Fruit fly (Drosophila melanogaster) whole organism, prepupa: Measurements from ENCODE around the gene CG4982.
A peak's percentile ranks its signal among the peaks of the same experiment; 100 is the strongest.

ENCODE experiments used
- Blimp-1 ChIP-seq: fragments of 200-800 bp; sonication (Bioruptor generic); optimal IDR thresholded peaks from 3 replicates; lab custom pipeline; 2017; ENCODE audit warnings: missing biosample characterization, missing genetic modification characterization, mild to moderate bottlenecking, moderate library complexity, missing genetic modification reagents
- CG10669 ChIP-seq: fragments of 200-800 bp; sonication (Bioruptor generic); optimal IDR thresholded peaks from 3 replicates; lab custom pipeline; 2018; ENCODE audit warnings: missing biosample characterization, mild to moderate bottlenecking, missing genetic modification characterization, moderate library complexity
- CG11902 ChIP-seq: fragments of 200-800 bp; sonication (Bioruptor generic); optimal IDR thresholded peaks from 3 replicates; lab custom pipeline; 2016; ENCODE audit warnings: missing biosample characterization, missing genetic modification characterization
- CG1621 ChIP-seq: fragments of 200-800 bp; sonication (Bioruptor generic); optimal IDR thresholded peaks from 3 replicates; lab custom pipeline; 2018; ENCODE audit warnings: missing biosample characterization, mild to moderate bottlenecking, missing genetic modification characterization
- CG32006 ChIP-seq: fragments of 200-800 bp; sonication (Bioruptor generic); optimal IDR thresholded peaks from 3 replicates; lab custom pipeline; 2017; ENCODE audit warnings: missing biosample characterization, mild to moderate bottlenecking, missing genetic modification characterization
- CG3919 ChIP-seq: fragments of 200-800 bp; sonication (Bioruptor generic); optimal IDR thresholded peaks from 3 replicates; lab custom pipeline; 2016; ENCODE audit warnings: missing biosample characterization, missing genetic modification characterization
- CG4318 ChIP-seq: fragments of 200-800 bp; sonication (Bioruptor generic); optimal IDR thresholded peaks from 3 replicates; lab custom pipeline; 2017; ENCODE audit warnings: missing biosample characterization, mild to moderate bottlenecking, missing genetic modification characterization
- CG6163 ChIP-seq: fragments of 200-800 bp; sonication (Bioruptor generic); IDR thresholded peaks from 3 replicates; pipeline ENCODE4 v1.3.6; 2022; ENCODE audit warnings: missing biosample characterization, missing genetic modification characterization
- CG6276 ChIP-seq: fragments of 200-800 bp; sonication (Bioruptor generic); optimal IDR thresholded peaks from 2 replicates; lab custom pipeline; 2017; ENCODE audit warnings: missing biosample characterization, mild to moderate bottlenecking, missing genetic modification characterization
- CG6792 ChIP-seq: fragments of 200-800 bp; sonication (Bioruptor generic); optimal IDR thresholded peaks from 3 replicates; lab custom pipeline; 2016; ENCODE audit warnings: missing biosample characterization, missing genetic modification characterization
- CG6854 ChIP-seq: fragments of 200-800 bp; sonication (Bioruptor generic); optimal IDR thresholded peaks from 2 replicates; lab custom pipeline; 2017; ENCODE audit warnings: missing biosample characterization, mild to moderate bottlenecking, missing genetic modification characterization
- CG8119 ChIP-seq: fragments of 200-800 bp; sonication (Bioruptor generic); IDR thresholded peaks from 3 replicates; pipeline ENCODE4 v1.3.6; 2022; ENCODE audit warnings: missing biosample characterization, missing genetic modification characterization
- Eip75B ChIP-seq: fragments of 200-800 bp; sonication (Bioruptor generic); optimal IDR thresholded peaks from 3 replicates; lab custom pipeline; 2016; ENCODE audit warnings: missing biosample characterization, missing genetic modification characterization
- Ets21C ChIP-seq: fragments of 200-800 bp; sonication (Bioruptor generic); optimal IDR thresholded peaks from 3 replicates; lab custom pipeline; 2016; ENCODE audit warnings: missing biosample characterization, missing genetic modification characterization
- Ets96B ChIP-seq: fragments of 200-800 bp; optimal IDR thresholded peaks from 2 replicates; lab custom pipeline; 2019; ENCODE audit warnings: missing biosample characterization, mild to moderate bottlenecking, missing genetic modification characterization, moderate library complexity
- Gug ChIP-seq: fragments of 200-800 bp; sonication (Bioruptor generic); IDR thresholded peaks from 2 replicates; pipeline ENCODE4 v1.3.6; 2022; ENCODE audit warnings: missing biosample characterization, missing genetic modification characterization
- Hr39 ChIP-seq: fragments of 200-800 bp; sonication (Bioruptor generic); optimal IDR thresholded peaks from 2 replicates; lab custom pipeline; 2016; ENCODE audit warnings: missing biosample characterization, missing genetic modification characterization
- Lpt ChIP-seq: fragments of 200-800 bp; sonication (Bioruptor generic); optimal IDR thresholded peaks from 3 replicates; lab custom pipeline; 2016; ENCODE audit warnings: missing biosample characterization, missing genetic modification characterization
- OdsH ChIP-seq: fragments of 200-800 bp; sonication (Bioruptor generic); optimal IDR thresholded peaks from 3 replicates; lab custom pipeline; 2016; ENCODE audit warnings: missing biosample characterization, missing genetic modification characterization
- Smox ChIP-seq: fragments of 200-800 bp; sonication (Bioruptor generic); optimal IDR thresholded peaks from 3 replicates; lab custom pipeline; 2016; ENCODE audit warnings: missing biosample characterization, missing genetic modification characterization
- Sox102F ChIP-seq: fragments of 200-800 bp; sonication (Bioruptor generic); optimal IDR thresholded peaks from 2 replicates; lab custom pipeline; 2016; ENCODE audit warnings: missing biosample characterization, mild to moderate bottlenecking, missing genetic modification characterization
- Sox14 ChIP-seq: fragments of 200-800 bp; sonication (Bioruptor generic); optimal IDR thresholded peaks from 3 replicates; lab custom pipeline; 2016; ENCODE audit warnings: missing biosample characterization, missing genetic modification characterization
- Sox15 ChIP-seq: fragments of 200-800 bp; sonication (Bioruptor generic); optimal IDR thresholded peaks from 3 replicates; lab custom pipeline; 2016; ENCODE audit warnings: missing biosample characterization, missing genetic modification characterization
- achi ChIP-seq: fragments of 200-800 bp; sonication (Bioruptor generic); optimal IDR thresholded peaks from 3 replicates; lab custom pipeline; 2016; ENCODE audit warnings: missing biosample characterization, missing genetic modification characterization
- acj6 ChIP-seq: fragments of 200-800 bp; sonication (Bioruptor generic); optimal IDR thresholded peaks from 3 replicates; lab custom pipeline; 2016; ENCODE audit warnings: missing biosample characterization, missing genetic modification characterization
- cyc ChIP-seq: fragments of 200-800 bp; sonication (Bioruptor generic); optimal IDR thresholded peaks from 3 replicates; lab custom pipeline; 2016; ENCODE audit warnings: missing biosample characterization, missing genetic modification characterization
- dac ChIP-seq: fragments of 200-800 bp; sonication (Bioruptor generic); optimal IDR thresholded peaks from 2 replicates; lab custom pipeline; 2017; ENCODE audit warnings: missing biosample characterization, mild to moderate bottlenecking, missing genetic modification characterization
- dsx ChIP-seq: fragments of 200-800 bp; optimal IDR thresholded peaks from 3 replicates; lab custom pipeline; 2019; ENCODE audit warnings: missing biosample characterization, mild to moderate bottlenecking, missing genetic modification characterization, moderate library complexity; ENCODE audit not compliant: poor library complexity, severe bottlenecking
- eg ChIP-seq: fragments of 200-800 bp; sonication (Bioruptor generic); IDR thresholded peaks from 3 replicates; pipeline ENCODE4 v1.3.6; 2022; ENCODE audit warnings: missing biosample characterization, missing genetic modification characterization
- esn ChIP-seq: fragments of 200-800 bp; sonication (Bioruptor generic); optimal IDR thresholded peaks from 2 replicates; lab custom pipeline; 2016; ENCODE audit warnings: missing biosample characterization, mild to moderate bottlenecking, missing genetic modification characterization, moderate library complexity
- fd59A ChIP-seq: fragments of 200-800 bp; sonication (Bioruptor generic); optimal IDR thresholded peaks from 2 replicates; lab custom pipeline; 2017; ENCODE audit warnings: missing biosample characterization, mild to moderate bottlenecking, missing genetic modification characterization, missing genetic modification reagents
- fd85E ChIP-seq: fragments of 200-800 bp; sonication (Bioruptor generic); optimal IDR thresholded peaks from 3 replicates; lab custom pipeline; 2016; ENCODE audit warnings: missing biosample characterization, missing genetic modification characterization
- lz ChIP-seq: fragments of 200-800 bp; sonication (Bioruptor generic); optimal IDR thresholded peaks from 3 replicates; lab custom pipeline; 2016; ENCODE audit warnings: missing biosample characterization, missing genetic modification characterization
- net ChIP-seq: fragments of 200-800 bp; sonication (Bioruptor generic); optimal IDR thresholded peaks from 3 replicates; lab custom pipeline; 2016; ENCODE audit warnings: missing biosample characterization, missing genetic modification characterization
- salr ChIP-seq, 2 experiments: fragments of 200-800 bp; sonication (Bioruptor generic); optimal IDR thresholded peaks; 3 replicates each; lab custom pipeline; 2016 to 2018; ENCODE audit warnings: missing biosample characterization in 2 of 2, missing genetic modification characterization in 2 of 2, mild to moderate bottlenecking in 1 of 2
- ss ChIP-seq, 2 experiments: fragments of 200-800 bp; sonication (Bioruptor generic); optimal IDR thresholded peaks; 2 replicates in 1 of 2; 3 replicates in 1 of 2; lab custom pipeline; 2017 to 2018; ENCODE audit warnings: mild to moderate bottlenecking in 2 of 2, missing biosample characterization in 2 of 2, missing genetic modification characterization in 2 of 2, moderate library complexity in 1 of 2
- svp ChIP-seq: fragments of 200-800 bp; sonication (Bioruptor generic); peaks from one replicate; lab custom pipeline; 2016; ENCODE audit warnings: missing biosample characterization, missing genetic modification characterization
- topi ChIP-seq: fragments of 200-800 bp; sonication (Bioruptor generic); optimal IDR thresholded peaks from 3 replicates; lab custom pipeline; 2016; ENCODE audit warnings: missing biosample characterization, missing genetic modification characterization
- vri ChIP-seq: fragments of 200-800 bp; sonication (Bioruptor generic); optimal IDR thresholded peaks from 3 replicates; lab custom pipeline; 2016; ENCODE audit warnings: missing biosample characterization, mild to moderate bottlenecking, missing genetic modification characterization

The CG4982 gene

DNA sequence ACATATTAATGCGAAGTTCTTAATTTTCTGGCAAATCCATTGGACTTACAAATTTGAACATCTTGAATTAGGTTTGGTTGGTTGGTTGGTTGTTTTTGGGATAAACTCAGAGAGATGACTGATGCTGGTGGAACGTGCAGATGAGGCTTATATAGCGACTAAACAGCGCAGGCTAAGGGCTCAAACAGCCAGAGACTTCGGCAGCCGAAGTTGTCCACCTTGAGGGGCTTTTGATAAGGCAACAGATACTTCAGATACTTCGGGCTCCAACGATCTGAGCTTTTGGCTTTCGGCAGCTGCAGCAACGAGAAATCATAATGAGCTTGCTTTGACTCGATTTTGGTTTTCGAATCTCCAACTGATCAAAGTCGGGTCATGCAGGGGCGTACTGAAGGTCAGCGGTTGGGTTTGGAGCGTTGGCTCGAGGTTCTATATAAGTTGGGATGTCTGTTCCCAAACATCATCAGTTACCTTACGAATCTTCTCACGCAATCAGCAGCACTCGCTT lies 18.2 kb downstream of the CG4982 start, which contains the start of the genes CG13041 and CG13060:
TSS of gene CG13041 (minus strand) at position 128 of the 508 bp plus-strand sequence.
TSS of gene CG13060 (plus strand) at position 458 of the 508 bp plus-strand sequence.
- TF ChIP-seq CG32006: no peak
- TF ChIP-seq CG6163 (GFP tag; lab: Robert Waterston, UW): no peak
- TF ChIP-seq Sox15 (GFP tag; lab: Kevin White, UChicago): no peak
- no peak for TF ChIP-seq salr (GFP tag; optimal IDR thresholded peaks at IDR 0.05; lab: Kevin White, UChicago)
- no peak for TF ChIP-seq Smox (GFP tag; lab: Kevin White, UChicago)
- no peak for TF ChIP-seq Ets21C (GFP tag; lab: Kevin White, UChicago)
- TF ChIP-seq esn (GFP tag; lab: Kevin White, UChicago): no peak
- TF ChIP-seq lz (GFP tag; lab: Kevin White, UChicago): no peak
- TF ChIP-seq CG1621 (tag; lab: Kevin White, UChicago): no peak
- TF ChIP-seq dsx (GFP tag; lab: Kevin White, UChicago): no peak
- TF ChIP-seq Ets96B (tag; lab: Kevin White, UChicago): no peak
- TF ChIP-seq CG10669 (GFP tag; lab: Kevin White, UChicago): no peak
- TF ChIP-seq net (GFP tag; lab: Kevin White, UChicago): no peak

DNA sequence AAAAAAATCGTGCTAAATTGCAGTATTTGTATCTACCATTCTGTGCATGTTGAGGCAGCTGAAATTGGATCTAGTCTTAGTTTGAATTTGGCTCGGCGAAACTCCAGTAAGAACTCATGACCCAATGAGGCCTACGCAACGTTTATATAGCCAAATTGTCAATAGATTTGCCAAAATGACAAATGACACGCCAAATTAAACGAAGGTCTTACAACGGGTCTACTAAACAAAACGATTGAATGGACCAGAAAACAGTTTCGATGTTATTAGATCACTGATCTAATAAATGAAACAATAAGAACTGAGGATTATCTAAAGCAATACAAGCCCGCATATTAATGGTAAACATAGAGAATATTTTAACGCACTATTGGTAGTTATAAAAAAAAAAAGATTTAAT lies 19.9 kb downstream of the CG4982 start, which contains the start of gene CG42718:
TSS of gene CG42718 (minus strand) at position 101 of the 400 bp plus-strand sequence.
- TF ChIP-seq Gug (GFP tag; lab: Robert Waterston, UW) (no peak), esn (GFP tag; lab: Kevin White, UChicago) (no peak), CG11902 (GFP tag; lab: Kevin White, UChicago) (no peak), net (GFP tag; lab: Kevin White, UChicago) (no peak)

DNA sequence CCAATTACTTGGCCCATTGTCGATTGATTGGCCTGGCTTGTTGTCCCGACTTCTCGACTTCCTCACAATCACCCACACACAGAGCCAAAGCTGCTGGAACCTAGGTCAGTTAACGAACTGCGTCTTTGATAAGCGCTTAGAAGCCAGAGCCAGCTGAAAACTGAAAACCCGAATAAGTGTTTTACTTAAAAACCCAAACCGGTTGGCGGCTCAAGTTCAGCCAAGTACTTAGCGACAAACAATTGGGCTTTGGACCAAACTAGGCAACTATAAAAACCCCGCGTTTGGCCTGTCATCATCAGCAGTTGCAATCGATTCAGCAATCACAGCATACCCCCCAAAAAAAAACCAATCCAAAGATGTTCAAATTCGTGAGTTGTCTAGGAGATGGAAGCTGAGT lies 22.1 kb downstream of the CG4982 start, which contains the start of gene CG13059:
TSS of gene CG13059 (plus strand) at position 301 of the 400 bp plus-strand sequence.
- no peak for TF ChIP-seq CG6854 (GFP tag; lab: Kevin White, UChicago)
- no peak for TF ChIP-seq Sox14 (GFP tag; lab: Kevin White, UChicago)
- TF ChIP-seq eg (GFP tag; lab: Robert Waterston, UW): no peak
- TF ChIP-seq Blimp-1 (GFP tag; lab: Kevin White, UChicago): no peak
- TF ChIP-seq CG11902 (GFP tag; lab: Kevin White, UChicago): no peak
- TF ChIP-seq CG4318 (GFP tag; lab: Kevin White, UChicago): no peak
- TF ChIP-seq CG10669 (GFP tag; lab: Kevin White, UChicago): no peak
- TF ChIP-seq topi (GFP tag; lab: Kevin White, UChicago): no peak
- TF ChIP-seq cyc: no peak
- TF ChIP-seq CG1621 (tag; lab: Kevin White, UChicago): no peak
- TF ChIP-seq Ets96B (tag; lab: Kevin White, UChicago): no peak
- no peak for TF ChIP-seq acj6 (GFP tag; lab: Kevin White, UChicago)
- TF ChIP-seq Hr39 (GFP tag; lab: Kevin White, UChicago): no peak
- TF ChIP-seq CG6276 (GFP tag; lab: Kevin White, UChicago): no peak

DNA sequence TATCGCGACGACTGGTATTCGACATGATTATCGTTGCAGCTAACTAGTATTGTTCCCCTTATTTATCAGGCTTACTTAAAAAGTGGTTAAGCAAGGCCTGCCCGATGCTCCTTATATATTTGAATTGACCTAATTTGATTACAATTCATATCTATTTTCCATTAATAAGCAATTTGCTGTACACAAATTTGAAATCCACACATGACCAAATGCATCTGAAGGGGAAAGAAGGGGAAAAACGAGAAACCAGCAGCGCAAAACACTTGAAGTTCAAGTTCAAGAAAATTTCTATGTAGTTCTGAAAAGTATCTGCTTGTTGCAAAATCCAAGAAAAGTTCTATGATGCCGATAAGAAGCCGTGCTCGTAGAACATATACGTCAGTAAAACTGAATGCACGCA lies 25.4 kb downstream of the CG4982 start, which contains the start of the genes CG13040 and CG13039:
TSS of gene CG13040 (minus strand) at position 101 of the 400 bp plus-strand sequence.
TSS of gene CG13039 (minus strand) at position 106 of the 400 bp plus-strand sequence.
- no peak for TF ChIP-seq CG4318 (GFP tag; lab: Kevin White, UChicago)
- TF ChIP-seq fd59A: no peak
- no peak for TF ChIP-seq Sox102F
- no peak for TF ChIP-seq dac
- no peak for TF ChIP-seq CG6854 (GFP tag; lab: Kevin White, UChicago)
- no peak for TF ChIP-seq esn (GFP tag; lab: Kevin White, UChicago)
- no peak for TF ChIP-seq topi (GFP tag; lab: Kevin White, UChicago)
- no peak for TF ChIP-seq Eip75B (GFP tag; lab: Kevin White, UChicago)

DNA sequence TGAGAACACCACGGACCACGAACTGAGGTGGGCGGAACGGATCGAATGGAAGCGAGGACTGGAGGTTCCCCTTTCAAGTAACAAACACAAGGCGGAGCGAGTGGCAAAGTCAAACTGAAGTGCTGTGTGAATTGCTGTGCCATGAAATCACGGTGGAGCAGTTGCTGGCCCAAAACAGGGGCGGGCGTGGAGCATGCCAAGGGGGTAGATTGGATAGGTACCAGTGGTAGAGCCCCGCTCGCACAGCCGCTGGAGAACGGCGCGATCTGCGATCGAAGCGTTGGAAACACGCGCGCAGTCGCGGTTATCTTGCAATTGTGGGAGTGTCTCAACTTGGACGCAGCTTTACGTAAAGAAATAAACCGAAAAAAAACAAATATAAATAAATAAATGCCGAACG lies 26.5 kb downstream of the CG4982 start, which contains the start of gene CG13038:
TSS of gene CG13038 (minus strand) at position 118 of the 400 bp plus-strand sequence.
- no peak for TF ChIP-seq Sox15 (GFP tag; lab: Kevin White, UChicago)
- peak in 1 of 2 experiments; percentile 15 for TF ChIP-seq ss (GFP tag; optimal IDR thresholded peaks at IDR 0.05; lab: Kevin White, UChicago)
- TF ChIP-seq CG6163 (GFP tag; lab: Robert Waterston, UW): 0 out of 3 replicates have a peak, but pooled peaks have one; percentile 27
- no peak for TF ChIP-seq achi
- no peak for TF ChIP-seq Lpt (GFP tag; lab: Kevin White, UChicago)
- TF ChIP-seq eg (GFP tag; lab: Robert Waterston, UW): peak; percentile 48
- no peak for TF ChIP-seq CG8119 (GFP tag; lab: Robert Waterston, UW)
- TF ChIP-seq Sox14 (GFP tag; lab: Kevin White, UChicago): no peak
- no peak for TF ChIP-seq Sox102F
- no peak for TF ChIP-seq CG3919 (GFP tag; lab: Kevin White, UChicago)
- TF ChIP-seq CG6792: no peak
- TF ChIP-seq esn (GFP tag; lab: Kevin White, UChicago): no peak
- no peak for TF ChIP-seq vri (GFP tag; lab: Kevin White, UChicago)
- TF ChIP-seq fd85E (GFP tag; lab: Kevin White, UChicago): no peak
- TF ChIP-seq OdsH (GFP tag; lab: Kevin White, UChicago): no peak
- TF ChIP-seq svp (GFP tag; lab: Kevin White, UChicago): peak; percentile 16
- TF ChIP-seq cyc: no peak
